Fruit fly (Drosophila melanogaster) whole organism, embryonic: ENCODE measurements around the gene Hez.
A peak's percentile ranks its signal among the peaks of the same experiment; 100 is the strongest.

Experiments
- C15 ChIP-seq: fragments of 200-800 bp; sonication (Bioruptor generic); IDR thresholded peaks from 3 replicates; pipeline ENCODE4 v1.3.6; 2022; ENCODE audit warnings: missing biosample characterization, missing genetic modification characterization
- CG10321 ChIP-seq: fragments of 200-800 bp; sonication (Bioruptor generic); IDR thresholded peaks from 2 replicates; pipeline ENCODE4 v1.3.6; 2022; ENCODE audit warnings: missing biosample characterization, missing genetic modification characterization
- CG11093 ChIP-seq: fragments of 200-800 bp; sonication (Bioruptor generic); IDR thresholded peaks from 3 replicates; pipeline ENCODE4 v1.3.6; 2022; ENCODE audit warnings: missing biosample characterization, missing genetic modification characterization
- CG12744 ChIP-seq: fragments of 200-800 bp; sonication (Bioruptor generic); optimal IDR thresholded peaks from 2 replicates; lab custom pipeline; 2016; ENCODE audit warnings: missing biosample characterization, missing genetic modification characterization
- CG13424 ChIP-seq: fragments of 200-800 bp; sonication (Bioruptor generic); optimal IDR thresholded peaks from 2 replicates; lab custom pipeline; 2019; ENCODE audit warnings: missing biosample characterization, mild to moderate bottlenecking, missing genetic modification characterization, moderate library complexity
- CG14860 ChIP-seq: fragments of 200-800 bp; sonication (Bioruptor generic); IDR thresholded peaks from 3 replicates; pipeline ENCODE4 v1.3.6; 2022; ENCODE audit warnings: missing biosample characterization, missing genetic modification characterization; ENCODE audit not compliant: partially characterized antibody
- CG1529 ChIP-seq: fragments of 200-800 bp; sonication (Bioruptor generic); optimal IDR thresholded peaks from 3 replicates; lab custom pipeline; 2018; ENCODE audit warnings: missing biosample characterization, missing genetic modification characterization
- CG15479 ChIP-seq: fragments of 200-800 bp; sonication (Bioruptor generic); optimal IDR thresholded peaks from 3 replicates; lab custom pipeline; 2019; ENCODE audit warnings: missing biosample characterization, mild to moderate bottlenecking, missing genetic modification characterization, moderate library complexity
- CG16813 ChIP-seq: fragments of 200-800 bp; sonication (Bioruptor generic); IDR thresholded peaks from 3 replicates; pipeline ENCODE4 v1.3.6; 2022; ENCODE audit warnings: missing biosample characterization, missing genetic modification characterization; ENCODE audit not compliant: partially characterized antibody
- CG17361 ChIP-seq: fragments of 200-800 bp; sonication (Bioruptor generic); IDR thresholded peaks from 3 replicates; pipeline ENCODE4 v1.3.6; 2022; ENCODE audit warnings: missing biosample characterization, missing genetic modification characterization
- CG1832 ChIP-seq: fragments of 200-800 bp; sonication (Bioruptor generic); optimal IDR thresholded peaks from 2 replicates; lab custom pipeline; 2017; ENCODE audit warnings: missing biosample characterization, mild to moderate bottlenecking, missing genetic modification characterization, inconsistent platforms
- CG3407 ChIP-seq: fragments of 200-800 bp; sonication (Bioruptor generic); optimal IDR thresholded peaks from 2 replicates; lab custom pipeline; 2018; ENCODE audit warnings: missing biosample characterization, mild to moderate bottlenecking, missing genetic modification characterization
- CG4854 ChIP-seq: fragments of 200-800 bp; sonication (Bioruptor generic); optimal IDR thresholded peaks from 2 replicates; lab custom pipeline; 2016; ENCODE audit warnings: missing biosample characterization, missing genetic modification characterization, inconsistent platforms
- CG5180 ChIP-seq: fragments of 200-800 bp; sonication (Bioruptor generic); optimal IDR thresholded peaks from 3 replicates; lab custom pipeline; 2017; ENCODE audit warnings: missing biosample characterization, missing genetic modification characterization, mild to moderate bottlenecking, moderate library complexity, missing genetic modification reagents
- CG6254 ChIP-seq: fragments of 200-800 bp; sonication (Bioruptor generic); optimal IDR thresholded peaks from 3 replicates; lab custom pipeline; 2017; ENCODE audit warnings: mild to moderate bottlenecking, missing biosample characterization, missing genetic modification reagents, missing genetic modification characterization
- CG7372 ChIP-seq: fragments of 200-800 bp; sonication (Bioruptor generic); IDR thresholded peaks from 2 replicates; pipeline ENCODE4 v1.3.6; 2022; ENCODE audit warnings: missing biosample characterization, missing genetic modification characterization
- CG7963 ChIP-seq: fragments of 200-800 bp; sonication (Bioruptor generic); IDR thresholded peaks from 3 replicates; pipeline ENCODE4 v1.3.6; 2022; ENCODE audit warnings: missing biosample characterization, missing genetic modification characterization; ENCODE audit not compliant: partially characterized antibody
- CG7987 ChIP-seq: fragments of 200-800 bp; sonication (Bioruptor generic); optimal IDR thresholded peaks from 2 replicates; lab custom pipeline; 2018; ENCODE audit warnings: missing biosample characterization, mild to moderate bottlenecking, missing genetic modification characterization, moderate library complexity
- CG8924 ChIP-seq: fragments of 200-800 bp; optimal IDR thresholded peaks from 3 replicates; lab custom pipeline; 2019; ENCODE audit warnings: missing biosample characterization, mild to moderate bottlenecking, missing genetic modification characterization, moderate library complexity
- CG9817 ChIP-seq: fragments of 200-800 bp; sonication (Bioruptor generic); optimal IDR thresholded peaks from 2 replicates; lab custom pipeline; 2018; ENCODE audit warnings: missing biosample characterization, mild to moderate bottlenecking, missing genetic modification characterization, moderate library complexity
- Camta ChIP-seq: fragments of 200-800 bp; sonication (Bioruptor generic); optimal IDR thresholded peaks from 2 replicates; lab custom pipeline; 2016; ENCODE audit warnings: missing biosample characterization, missing genetic modification characterization
- Dek ChIP-seq: fragments of 200-800 bp; sonication (Bioruptor generic); optimal IDR thresholded peaks from 3 replicates; lab custom pipeline; 2019; ENCODE audit warnings: missing biosample characterization, mild to moderate bottlenecking, missing genetic modification characterization, moderate library complexity
- Dll ChIP-seq: fragments of 200-800 bp; sonication (Bioruptor generic); IDR thresholded peaks from 4 replicates; pipeline ENCODE4 v1.3.6; 2022; ENCODE audit warnings: missing biosample characterization, missing genetic modification characterization; ENCODE audit not compliant: partially characterized antibody
- Eip74EF ChIP-seq, 2 experiments: fragments of 200-800 bp in 1 of 2; fragments of >200 bp in 1 of 2; sonication (Bioruptor generic) in 1 of 2; optimal IDR thresholded peaks; 2 replicates each; lab custom pipeline; 2017 to 2019; ENCODE audit warnings: missing biosample characterization in 2 of 2, missing genetic modification characterization in 2 of 2, mild to moderate bottlenecking in 1 of 2, moderate library complexity in 1 of 2
- Elba2 ChIP-seq: fragments of 200-800 bp; sonication (Bioruptor generic); optimal IDR thresholded peaks from 3 replicates; lab custom pipeline; 2016; ENCODE audit warnings: missing biosample characterization, missing genetic modification characterization
- MESR4 ChIP-seq: fragments of 200-800 bp; sonication (Bioruptor generic); optimal IDR thresholded peaks from 2 replicates; lab custom pipeline; 2018; ENCODE audit warnings: missing biosample characterization, mild to moderate bottlenecking, missing genetic modification characterization, moderate library complexity
- Mes4 ChIP-seq: fragments of 200-800 bp; sonication (Bioruptor generic); optimal IDR thresholded peaks from 2 replicates; lab custom pipeline; 2016; ENCODE audit warnings: missing biosample characterization, missing genetic modification characterization
- Pdp1 ChIP-seq, 2 experiments: fragments of 200-800 bp; sonication (Bioruptor generic); optimal IDR thresholded peaks; 3 replicates each; lab custom pipeline; 2016; ENCODE audit warnings: missing biosample characterization in 2 of 2, missing genetic modification characterization in 2 of 2, mild to moderate bottlenecking in 1 of 2, moderate library complexity in 1 of 2
- Side ChIP-seq: fragments of 200-800 bp; sonication (Bioruptor generic); optimal IDR thresholded peaks from 2 replicates; lab custom pipeline; 2016; ENCODE audit warnings: missing biosample characterization, missing genetic modification characterization
- Stat92E ChIP-seq, 3 experiments: fragments of >200 bp in 2 of 3; fragments of 200-800 bp in 1 of 3; sonication (Bioruptor generic) in 1 of 3; optimal IDR thresholded peaks; 2 replicates each; lab custom pipeline; 2017 to 2019; ENCODE audit warnings: missing biosample characterization in 3 of 3, missing genetic modification characterization in 3 of 3, mild to moderate bottlenecking in 1 of 3, moderate library complexity in 1 of 3
- abd-A ChIP-seq: fragments of 200-800 bp; sonication (Bioruptor generic); optimal IDR thresholded peaks from 3 replicates; lab custom pipeline; 2019; ENCODE audit warnings: missing biosample characterization, mild to moderate bottlenecking, missing genetic modification characterization, moderate library complexity
- ato ChIP-seq: fragments of 200-800 bp; sonication (Bioruptor generic); IDR thresholded peaks from 2 replicates; pipeline ENCODE4 v1.3.6; 2022; ENCODE audit warnings: missing biosample characterization, missing genetic modification characterization; ENCODE audit not compliant: partially characterized antibody
- bab2 ChIP-seq: fragments of 200-800 bp; sonication (Bioruptor generic); optimal IDR thresholded peaks from 2 replicates; lab custom pipeline; 2016; ENCODE audit warnings: missing biosample characterization, missing genetic modification characterization
- cas ChIP-seq: fragments of 200-800 bp; sonication (Bioruptor generic); IDR thresholded peaks from 2 replicates; pipeline ENCODE4 v1.3.6; 2022; ENCODE audit warnings: missing biosample characterization, missing genetic modification characterization
- dm ChIP-seq: fragments of 200-800 bp; sonication (Bioruptor generic); optimal IDR thresholded peaks from 3 replicates; lab custom pipeline; 2016; ENCODE audit warnings: missing biosample characterization, missing genetic modification characterization
- dmrt99B ChIP-seq: fragments of 200-800 bp; sonication (Bioruptor generic); optimal IDR thresholded peaks from 2 replicates; lab custom pipeline; 2018; ENCODE audit warnings: missing biosample characterization, mild to moderate bottlenecking, missing genetic modification characterization, moderate library complexity
- emc ChIP-seq: fragments of 200-800 bp; sonication (Bioruptor generic); optimal IDR thresholded peaks from 2 replicates; lab custom pipeline; 2016; ENCODE audit warnings: missing biosample characterization, missing genetic modification characterization
- esg ChIP-seq: fragments of 200-800 bp; sonication (Bioruptor generic); conservative IDR thresholded peaks from 2 replicates; pipeline ENCODE4 v1.3.6; 2022; ENCODE audit warnings: missing biosample characterization, missing genetic modification characterization
- ewg ChIP-seq: fragments of 200-800 bp; sonication (Bioruptor generic); optimal IDR thresholded peaks from 3 replicates; lab custom pipeline; 2017; ENCODE audit warnings: mild to moderate bottlenecking, missing biosample characterization, missing genetic modification reagents, missing genetic modification characterization
- exex ChIP-seq: fragments of 200-800 bp; sonication (Bioruptor generic); optimal IDR thresholded peaks from 4 replicates; lab custom pipeline; 2018; ENCODE audit warnings: missing biosample characterization, mild to moderate bottlenecking, missing genetic modification characterization, moderate library complexity
- gcm ChIP-seq: fragments of 200-800 bp; sonication (Bioruptor generic); optimal IDR thresholded peaks from 2 replicates; lab custom pipeline; 2019; ENCODE audit warnings: missing biosample characterization, mild to moderate bottlenecking, missing genetic modification characterization, moderate library complexity
- grn ChIP-seq: fragments of 200-800 bp; sonication (Bioruptor generic); optimal IDR thresholded peaks from 3 replicates; lab custom pipeline; 2017; ENCODE audit warnings: missing biosample characterization, missing genetic modification characterization
- hbn ChIP-seq: fragments of 200-800 bp; sonication (Bioruptor generic); IDR thresholded peaks from 2 replicates; pipeline ENCODE4 v1.3.6; 2022; ENCODE audit warnings: missing biosample characterization, missing genetic modification characterization; ENCODE audit not compliant: partially characterized antibody
- onecut ChIP-seq: fragments of 200-800 bp; sonication (Bioruptor generic); IDR thresholded peaks from 2 replicates; pipeline ENCODE4 v1.3.6; 2022; ENCODE audit warnings: missing biosample characterization, missing genetic modification characterization
- p53 ChIP-seq: fragments of 200-800 bp; sonication (Bioruptor generic); optimal IDR thresholded peaks from 2 replicates; lab custom pipeline; 2016; ENCODE audit warnings: missing biosample characterization, missing genetic modification characterization
- phol ChIP-seq: fragments of 200-800 bp; sonication (Bioruptor generic); optimal IDR thresholded peaks from 3 replicates; lab custom pipeline; 2018; ENCODE audit warnings: missing biosample characterization, mild to moderate bottlenecking, missing genetic modification characterization, moderate library complexity
- tap ChIP-seq: fragments of 200-800 bp; optimal IDR thresholded peaks from 3 replicates; lab custom pipeline; 2019; ENCODE audit warnings: missing biosample characterization, mild to moderate bottlenecking, missing genetic modification characterization, moderate library complexity
- ttk ChIP-seq: fragments of 200-800 bp; sonication (Bioruptor generic); IDR thresholded peaks from 2 replicates; pipeline ENCODE4 v2.1.2; 2022; ENCODE audit warnings: missing biosample characterization, missing genetic modification characterization
- z ChIP-seq: fragments of 200-800 bp; sonication (Bioruptor generic); IDR thresholded peaks from 3 replicates; pipeline ENCODE4 v1.3.6; 2022; ENCODE audit warnings: missing biosample characterization, missing genetic modification characterization

Gene Hez

DNA sequence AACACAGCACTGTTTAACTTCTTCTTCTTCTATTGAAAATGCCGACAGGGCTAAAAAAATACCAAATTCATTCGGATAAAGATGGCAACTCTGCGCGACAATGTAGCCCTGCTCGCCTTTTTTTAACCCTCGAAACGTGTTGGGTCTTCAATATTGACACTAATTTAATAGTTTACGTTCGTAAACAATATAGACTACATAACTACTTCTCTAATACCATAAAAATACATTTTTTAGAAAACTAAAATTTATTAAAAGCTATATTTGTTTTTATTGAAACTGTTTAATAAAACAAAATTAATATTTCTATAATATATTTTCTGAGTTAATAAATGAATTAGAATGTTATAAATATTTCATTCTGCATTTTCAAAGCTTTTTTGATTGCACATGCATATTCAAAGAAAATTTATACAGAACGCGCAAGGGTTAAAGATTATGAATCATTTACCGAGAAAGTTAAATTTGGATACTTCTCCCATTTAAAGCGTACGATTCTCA is 5.9 kb downstream of the Hez start, which contains the start of the genes Taf2 and CalpB (continued):
- TF ChIP-seq CG1529 (GFP tag; lab: Kevin White, UChicago) (peak; percentile 34), CG11093 (GFP tag; lab: Robert Waterston, UW) (peak; percentile 62; the same call in 2 of the 3 replicates), z (no peak), dm (GFP tag; lab: Kevin White, UChicago) (peak; percentile 72), cas (no peak), ato (GFP tag; lab: Robert Waterston, UW) (no peak), bab2 (GFP tag; lab: Kevin White, UChicago) (peak; percentile 29), abd-A (no peak), MESR4 (no peak), Camta (GFP tag; lab: Kevin White, UChicago) (no peak), p53 (GFP tag; lab: Kevin White, UChicago) (no peak), CG9817 (tag; lab: Kevin White, UChicago) (peak; percentile 85), CG6254 (GFP tag; lab: Kevin White, UChicago) (peak; percentile 70), CG7372 (GFP tag; lab: Robert Waterston, UW) (peak; percentile 77), onecut (GFP tag; lab: Robert Waterston, UW) (peak; percentile 63), grn (GFP tag; lab: Kevin White, UChicago) (no peak), CG12744 (GFP tag; lab: Kevin White, UChicago) (no peak), Eip74EF (GFP tag; optimal IDR thresholded peaks at IDR 0.05; lab: Kevin White, UChicago) (no peak), Elba2 (GFP tag; lab: Kevin White, UChicago) (no peak), CG5180 (GFP tag; lab: Kevin White, UChicago) (no peak), ewg (peak; percentile 61), CG4854 (GFP tag; lab: Kevin White, UChicago) (no peak), dmrt99B (tag; lab: Kevin White, UChicago) (peak; percentile 92), esg (peak; percentile 59), tap (tag; lab: Kevin White, UChicago) (peak; percentile 94), C15 (GFP tag; lab: Robert Waterston, UW) (no peak), CG13424 (tag; lab: Kevin White, UChicago) (peak; percentile 90), Side (GFP tag; lab: Kevin White, UChicago) (no peak), CG7963 (GFP tag; lab: Robert Waterston, UW) (no peak), CG10321 (GFP tag; lab: Robert Waterston, UW) (no peak), hbn (GFP tag; lab: Robert Waterston, UW) (no peak), phol (tag; lab: Kevin White, UChicago) (peak; percentile 95), ttk (GFP tag; lab: Robert Waterston, UW) (peak; percentile 77; the same call in 1 of the 2 replicates), Mes4 (GFP tag; lab: Kevin White, UChicago) (no peak), CG8924 (tag; lab: Kevin White, UChicago) (peak; percentile 96), CG7987 (GFP tag; lab: Kevin White, UChicago) (no peak), exex (no peak), gcm (GFP tag; lab: Kevin White, UChicago) (no peak), Dll (GFP tag; lab: Robert Waterston, UW) (no peak), CG17361 (GFP tag; lab: Robert Waterston, UW) (peak; percentile 97), CG16813 (GFP tag; lab: Robert Waterston, UW) (no peak; the same call in 2 of the 3 replicates), CG3407 (GFP tag; lab: Kevin White, UChicago) (peak; percentile 76), CG15479 (no peak), emc (peak; percentile 2), Dek (tag; lab: Kevin White, UChicago) (peak; percentile 90), Pdp1 (GFP tag; optimal IDR thresholded peaks at IDR 0.05; lab: Kevin White, UChicago) (no peak), Stat92E (GFP tag; optimal IDR thresholded peaks at IDR 0.05; lab: Kevin White, UChicago) (peak in 1 of 3 experiments; percentile 79), CG14860 (GFP tag; lab: Robert Waterston, UW) (no peak), CG1832 (GFP tag; lab: Kevin White, UChicago) (no peak)
